Worm (Caenorhabditis elegans) whole organism, late embryonic: ENCODE results near the gene C34F6.5.

Experiments used
- F13H6.1 ChIP-seq: sonication (generic microtip); optimal IDR thresholded peaks from 2 replicates; lab custom pipeline; 2016; ENCODE audit warnings: missing genetic modification characterization, missing compliant biosample characterization
- Y22D7AL.16 ChIP-seq: sonication (generic microtip); optimal IDR thresholded peaks from 2 replicates; lab custom pipeline; 2016; ENCODE audit warnings: missing genetic modification characterization, missing compliant biosample characterization
- ceh-14 ChIP-seq: sonication (generic microtip); optimal IDR thresholded peaks from 2 replicates; lab custom pipeline; 2016; ENCODE audit warnings: missing genotype, missing genetic modification characterization, missing compliant biosample characterization
- ceh-24 ChIP-seq: sonication (generic microtip); optimal IDR thresholded peaks from 2 replicates; lab custom pipeline; 2016; ENCODE audit warnings: mild to moderate bottlenecking, missing genetic modification characterization, missing compliant biosample characterization
- ceh-30 ChIP-seq: fragments of 150-350 bp; optimal IDR thresholded peaks from 2 replicates; lab custom pipeline; 2014; ENCODE audit warnings: missing biosample characterization, missing genetic modification characterization
- ceh-6 ChIP-seq: fragments of 200-800 bp; sonication (Bioruptor generic); optimal IDR thresholded peaks from 2 replicates; lab custom pipeline; 2018; ENCODE audit warnings: mild to moderate bottlenecking, missing genetic modification characterization, missing compliant biosample characterization
- ceh-9 ChIP-seq: sonication (generic microtip); optimal IDR thresholded peaks from 2 replicates; lab custom pipeline; 2016; ENCODE audit warnings: mild to moderate bottlenecking, missing genetic modification characterization, inconsistent platforms, missing compliant biosample characterization
- che-1 ChIP-seq: sonication (generic microtip); optimal IDR thresholded peaks from 2 replicates; lab custom pipeline; 2016; ENCODE audit warnings: mild to moderate bottlenecking, missing genetic modification characterization, missing compliant biosample characterization
- dmd-4 ChIP-seq: sonication (generic microtip); optimal IDR thresholded peaks from 2 replicates; lab custom pipeline; 2016; ENCODE audit warnings: borderline replicate concordance, missing genetic modification characterization, missing compliant biosample characterization
- elt-2 ChIP-seq: sonication (generic microtip); optimal IDR thresholded peaks from 2 replicates; lab custom pipeline; 2016; ENCODE audit warnings: missing genetic modification reagents, missing genetic modification characterization, missing compliant biosample characterization
- elt-4 ChIP-seq: sonication (generic microtip); optimal IDR thresholded peaks from 2 replicates; lab custom pipeline; 2016; ENCODE audit warnings: missing genetic modification characterization, missing compliant biosample characterization
- fax-1 ChIP-seq: sonication (generic microtip); optimal IDR thresholded peaks from 2 replicates; lab custom pipeline; 2016; ENCODE audit warnings: missing genotype, missing genetic modification characterization, missing compliant biosample characterization
- fkh-6 ChIP-seq: sonication (generic microtip); optimal IDR thresholded peaks from 2 replicates; lab custom pipeline; 2016; ENCODE audit warnings: missing genetic modification characterization, missing compliant biosample characterization
- hlh-13 ChIP-seq: fragments of 200-800 bp; sonication (Bioruptor generic); optimal IDR thresholded peaks from 2 replicates; lab custom pipeline; 2018; ENCODE audit warnings: mild to moderate bottlenecking, missing genetic modification characterization, missing compliant biosample characterization
- hlh-30 ChIP-seq: sonication (generic microtip); optimal IDR thresholded peaks from 2 replicates; lab custom pipeline; 2017; ENCODE audit warnings: antibody characterized with exemption, missing genetic modification characterization, missing compliant biosample characterization; ENCODE audit not compliant: insufficient read depth
- hlh-6 ChIP-seq: sonication (generic microtip); optimal IDR thresholded peaks from 2 replicates; lab custom pipeline; 2016; ENCODE audit warnings: missing genotype, missing genetic modification characterization, missing compliant biosample characterization
- lim-6 ChIP-seq: sonication (generic microtip); optimal IDR thresholded peaks from 2 replicates; lab custom pipeline; 2016; ENCODE audit warnings: missing genetic modification characterization, missing compliant biosample characterization
- mec-3 ChIP-seq: sonication (generic microtip); optimal IDR thresholded peaks from 2 replicates; lab custom pipeline; 2016; ENCODE audit warnings: borderline replicate concordance, missing genetic modification characterization, missing compliant biosample characterization
- nhr-11 ChIP-seq: fragments of 150-350 bp; optimal IDR thresholded peaks from 2 replicates; lab custom pipeline; 2014; ENCODE audit warnings: missing biosample characterization, missing genetic modification characterization
- nhr-232 ChIP-seq: sonication (generic microtip); optimal IDR thresholded peaks from 2 replicates; lab custom pipeline; 2016; ENCODE audit warnings: missing genetic modification characterization, missing compliant biosample characterization
- npax-4 ChIP-seq: sonication (generic microtip); optimal IDR thresholded peaks from 2 replicates; lab custom pipeline; 2016; ENCODE audit warnings: missing genetic modification characterization, missing compliant biosample characterization
- odd-2 ChIP-seq: sonication (generic microtip); optimal IDR thresholded peaks from 2 replicates; lab custom pipeline; 2017; ENCODE audit warnings: antibody characterized with exemption, mild to moderate bottlenecking, missing genetic modification characterization, missing compliant biosample characterization
- pat-9 ChIP-seq: fragments of 200-800 bp; sonication (Bioruptor generic); optimal IDR thresholded peaks from 2 replicates; lab custom pipeline; 2018; ENCODE audit warnings: mild to moderate bottlenecking, missing genetic modification characterization, moderate library complexity, missing compliant biosample characterization
- pax-1 ChIP-seq: fragments of 150-350 bp; optimal IDR thresholded peaks from 2 replicates; lab custom pipeline; 2014; ENCODE audit warnings: missing biosample characterization, missing genetic modification characterization
- pqm-1 ChIP-seq: sonication (generic microtip); optimal IDR thresholded peaks from 2 replicates; lab custom pipeline; 2016; ENCODE audit warnings: missing genetic modification characterization, missing compliant biosample characterization
- pros-1 ChIP-seq: fragments of 150-350 bp; optimal IDR thresholded peaks from 2 replicates; lab custom pipeline; 2014; ENCODE audit warnings: missing biosample characterization, missing genetic modification reagents, missing genetic modification characterization
- ref-2 ChIP-seq: sonication (generic microtip); optimal IDR thresholded peaks from 2 replicates; lab custom pipeline; 2016; ENCODE audit warnings: missing genetic modification characterization, missing compliant biosample characterization
- sdc-2 ChIP-seq: sonication (generic microtip); optimal IDR thresholded peaks from 2 replicates; lab custom pipeline; 2016; ENCODE audit warnings: missing genotype, missing genetic modification characterization, missing compliant biosample characterization
- syd-9 ChIP-seq: sonication (generic microtip); optimal IDR thresholded peaks from 2 replicates; lab custom pipeline; 2016; ENCODE audit warnings: mild to moderate bottlenecking, missing genetic modification characterization, moderate library complexity, missing compliant biosample characterization
- tbx-7 ChIP-seq: sonication (generic microtip); optimal IDR thresholded peaks from 2 replicates; lab custom pipeline; 2016; ENCODE audit warnings: missing genotype, missing genetic modification characterization, missing compliant biosample characterization
- unc-55 ChIP-seq: sonication (generic microtip); optimal IDR thresholded peaks from 2 replicates; lab custom pipeline; 2017; ENCODE audit warnings: missing biosample characterization, missing genetic modification reagents, missing genetic modification characterization
- unc-86 ChIP-seq: sonication (generic microtip); optimal IDR thresholded peaks from 2 replicates; lab custom pipeline; 2016; ENCODE audit warnings: missing genetic modification characterization, missing compliant biosample characterization
- zip-5 ChIP-seq: sonication (generic microtip); optimal IDR thresholded peaks from 2 replicates; lab custom pipeline; 2016; ENCODE audit warnings: missing genetic modification characterization, missing compliant biosample characterization
- ztf-16 ChIP-seq: sonication (generic microtip); optimal IDR thresholded peaks from 2 replicates; lab custom pipeline; 2017; ENCODE audit warnings: missing genetic modification characterization, missing compliant biosample characterization

Gene C34F6.5

DNA sequence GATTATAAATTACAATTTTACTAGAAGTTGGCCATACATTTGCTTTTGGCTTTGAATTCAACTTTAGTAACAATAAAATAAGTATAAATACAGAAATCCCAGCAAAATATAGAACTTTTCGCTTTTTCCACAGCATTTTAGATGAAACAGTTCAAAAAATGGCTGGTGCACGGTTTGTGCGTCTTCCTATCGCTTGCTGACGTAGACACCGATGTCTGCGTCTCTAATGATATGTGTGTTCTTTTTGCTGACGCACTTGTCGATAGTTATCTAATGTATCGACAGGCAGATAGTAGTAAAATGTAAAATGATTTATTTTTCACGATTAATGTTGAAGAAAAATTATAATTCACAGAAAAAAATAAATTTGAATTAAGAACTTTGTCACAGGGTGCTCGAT lies 1.7 kb downstream of the C34F6.5 start, which contains the start of gene hst-2 (continued):
- peak; percentile 72 for TF ChIP-seq elt-2 (tag; lab: Kevin White, UChicago)
- TF ChIP-seq ceh-14 (tag; lab: Kevin White, UChicago): peak; percentile 21
- no peak for TF ChIP-seq hlh-13 (GFP tag; lab: Kevin White, UChicago)
- no peak for TF ChIP-seq syd-9 (tag; lab: Kevin White, UChicago)
- TF ChIP-seq ceh-9 (tag; lab: Kevin White, UChicago): no peak
- no peak for TF ChIP-seq pros-1 (tag; lab: Kevin White, UChicago)
- no peak for TF ChIP-seq fax-1 (tag; lab: Kevin White, UChicago)
- TF ChIP-seq mec-3 (tag; lab: Kevin White, UChicago): no peak
- no peak for TF ChIP-seq tbx-7 (tag; lab: Kevin White, UChicago)
- TF ChIP-seq ceh-30 (tag; lab: Kevin White, UChicago): no peak
- TF ChIP-seq zip-5: no peak
- no peak for TF ChIP-seq dmd-4 (tag; lab: Kevin White, UChicago)
- no peak for TF ChIP-seq lim-6 (tag; lab: Kevin White, UChicago)
- no peak for TF ChIP-seq nhr-232 (tag; lab: Kevin White, UChicago)
- TF ChIP-seq pax-1 (tag; lab: Kevin White, UChicago): no peak

- TF ChIP-seq unc-86 (no peak), pqm-1 (tag; lab: Kevin White, UChicago) (no peak), nhr-11 (no peak), elt-4 (tag; lab: Kevin White, UChicago) (no peak)
Measured at ce11 chrX:11203773-11204172, 4.9 kb downstream of the C34F6.5 start, which contains the start of gene C34F6.11. Gene C34F6.11, minus strand, starts transcription at chrX:11203932.

- no peak for TF ChIP-seq pat-9 (tag; lab: Kevin White, UChicago)
- TF ChIP-seq ztf-16 (tag; lab: Kevin White, UChicago): no peak
- no peak for TF ChIP-seq ceh-14 (tag; lab: Kevin White, UChicago)
- no peak for TF ChIP-seq unc-55 (GFP tag; lab: Kevin White, UChicago)
- no peak for TF ChIP-seq che-1 (tag; lab: Kevin White, UChicago)
- TF ChIP-seq ceh-6: no peak
- no peak for TF ChIP-seq pqm-1 (tag; lab: Kevin White, UChicago)
- no peak for TF ChIP-seq ceh-30 (tag; lab: Kevin White, UChicago)
- TF ChIP-seq syd-9 (tag; lab: Kevin White, UChicago): no peak
- no peak for TF ChIP-seq odd-2 (tag; lab: Kevin White, UChicago)
- no peak for TF ChIP-seq elt-4 (tag; lab: Kevin White, UChicago)
- TF ChIP-seq Y22D7AL.16 (tag; lab: Kevin White, UChicago): no peak
- TF ChIP-seq, all 69 proteins: peak for 0
Measured at ce11 chrX:11201165-11201564, 7.5 kb downstream of the C34F6.5 start, which contains the start of gene col-179. Gene col-179, plus strand, starts transcription at chrX:11201465.

DNA sequence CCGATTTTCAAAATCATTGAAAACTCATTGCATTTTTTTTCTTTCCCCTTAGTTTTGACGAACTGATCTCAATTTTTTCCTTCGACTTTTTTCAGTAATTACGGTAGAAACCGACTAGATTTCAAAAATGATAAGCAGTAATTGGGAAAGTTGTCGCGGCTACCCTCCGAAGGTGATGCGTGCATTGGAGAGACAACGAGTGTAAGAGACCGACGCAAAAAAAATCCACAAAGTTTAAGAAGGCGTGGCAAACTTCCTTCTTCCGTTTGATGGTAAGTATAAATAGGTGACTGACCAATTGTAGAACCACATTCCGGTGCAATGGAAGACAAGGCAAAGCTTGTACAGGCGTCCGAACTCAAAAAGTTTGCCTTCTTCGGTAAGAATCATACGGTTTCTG lies 9.5 kb downstream of the C34F6.5 start, which contains the start of gene col-178:
Gene col-178, plus strand, starts transcription at position 301 of the 400 bp plus-strand sequence.
- TF ChIP-seq hlh-30 (tag; lab: Kevin White, UChicago) (no peak), fkh-6 (tag; lab: Kevin White, UChicago) (no peak), ref-2 (tag; lab: Kevin White, UChicago) (no peak), F13H6.1 (tag; lab: Kevin White, UChicago) (no peak), ceh-24 (tag; lab: Kevin White, UChicago) (no peak), npax-4 (tag; lab: Kevin White, UChicago) (no peak), sdc-2 (tag; lab: Kevin White, UChicago) (no peak), hlh-6 (tag; lab: Kevin White, UChicago) (no peak), che-1 (tag; lab: Kevin White, UChicago) (no peak), elt-2 (tag; lab: Kevin White, UChicago) (no peak), syd-9 (tag; lab: Kevin White, UChicago) (no peak)
